Fruit fly (Drosophila melanogaster) whole organism, embryonic: ENCODE results near the gene Wsck.

Experiments used
- ATbp ChIP-seq: fragments of 200-800 bp; sonication (Bioruptor generic); optimal IDR thresholded peaks from 2 replicates; lab custom pipeline; 2017; ENCODE audit warnings: missing biosample characterization, mild to moderate bottlenecking, missing genetic modification characterization, missing genetic modification reagents
- Adf1 ChIP-seq: fragments of 200-800 bp; sonication (Bioruptor generic); IDR thresholded peaks from 2 replicates; pipeline ENCODE4 v1.3.6; 2022; ENCODE audit warnings: missing biosample characterization, missing genetic modification characterization
- CG1024 ChIP-seq: fragments of 200-800 bp; sonication (Bioruptor generic); IDR thresholded peaks from 2 replicates; pipeline ENCODE4 v1.3.6; 2022; ENCODE audit warnings: missing biosample characterization, missing genetic modification characterization
- CG10267 ChIP-seq: fragments of 200-800 bp; sonication (Bioruptor generic); optimal IDR thresholded peaks from 2 replicates; lab custom pipeline; 2018; ENCODE audit warnings: missing biosample characterization, mild to moderate bottlenecking, missing genetic modification characterization, moderate library complexity
- CG11398 ChIP-seq: fragments of 200-800 bp; sonication (Bioruptor generic); optimal IDR thresholded peaks from 2 replicates; lab custom pipeline; 2016; ENCODE audit warnings: missing biosample characterization, missing genetic modification characterization
- CG11560 ChIP-seq: fragments of 200-800 bp; sonication (Bioruptor generic); IDR thresholded peaks from 3 replicates; pipeline ENCODE4 v1.3.6; 2022; ENCODE audit warnings: missing biosample characterization, missing genetic modification characterization
- CG11695 ChIP-seq: fragments of 200-800 bp; sonication (Bioruptor generic); IDR thresholded peaks from 3 replicates; pipeline ENCODE4 v1.3.6; 2022; ENCODE audit warnings: missing biosample characterization, missing genetic modification characterization
- CG11696 ChIP-seq: fragments of 200-800 bp; sonication (Bioruptor generic); IDR thresholded peaks from 2 replicates; pipeline ENCODE4 v1.3.6; 2022; ENCODE audit warnings: missing biosample characterization, missing genetic modification characterization
- CG13424 ChIP-seq: fragments of 200-800 bp; sonication (Bioruptor generic); optimal IDR thresholded peaks from 2 replicates; lab custom pipeline; 2019; ENCODE audit warnings: missing biosample characterization, mild to moderate bottlenecking, missing genetic modification characterization, moderate library complexity
- CG14965 ChIP-seq: fragments of 200-800 bp; sonication (Bioruptor generic); optimal IDR thresholded peaks from 2 replicates; lab custom pipeline; 2016; ENCODE audit warnings: missing biosample characterization, missing genetic modification characterization, borderline replicate concordance
- CG15269 ChIP-seq: fragments of 200-800 bp; sonication (Bioruptor generic); optimal IDR thresholded peaks from 2 replicates; lab custom pipeline; 2018; ENCODE audit warnings: missing biosample characterization, mild to moderate bottlenecking, missing genetic modification characterization, moderate library complexity
- CG1529 ChIP-seq: fragments of 200-800 bp; sonication (Bioruptor generic); optimal IDR thresholded peaks from 3 replicates; lab custom pipeline; 2018; ENCODE audit warnings: missing biosample characterization, missing genetic modification characterization
- CG2116 ChIP-seq: fragments of 200-800 bp; sonication (Bioruptor generic); optimal IDR thresholded peaks from 3 replicates; lab custom pipeline; 2018; ENCODE audit warnings: missing biosample characterization, mild to moderate bottlenecking, missing genetic modification characterization
- CG4282 ChIP-seq: fragments of 200-800 bp; sonication (Bioruptor generic); optimal IDR thresholded peaks from 2 replicates; lab custom pipeline; 2016; ENCODE audit warnings: missing biosample characterization, missing genetic modification characterization
- CG4328 ChIP-seq: fragments of 200-800 bp; sonication (Bioruptor generic); optimal IDR thresholded peaks from 3 replicates; lab custom pipeline; 2017; ENCODE audit warnings: missing biosample characterization, missing genetic modification reagents, missing genetic modification characterization
- CG43689 ChIP-seq: fragments of 200-800 bp; sonication (Bioruptor generic); IDR thresholded peaks from 2 replicates; pipeline ENCODE4 v1.3.6; 2022; ENCODE audit warnings: missing biosample characterization, missing genetic modification characterization
- CG4424 ChIP-seq: fragments of 200-800 bp; sonication (Bioruptor generic); optimal IDR thresholded peaks from 3 replicates; lab custom pipeline; 2016; ENCODE audit warnings: missing biosample characterization, missing genetic modification characterization
- CG6791 ChIP-seq: fragments of 200-800 bp; sonication (Bioruptor generic); IDR thresholded peaks from 3 replicates; pipeline ENCODE4 v1.3.6; 2022; ENCODE audit warnings: missing biosample characterization, missing genetic modification characterization; ENCODE audit not compliant: partially characterized antibody
- CG8944 ChIP-seq: fragments of 200-800 bp; sonication (Bioruptor generic); optimal IDR thresholded peaks from 3 replicates; lab custom pipeline; 2016; ENCODE audit warnings: missing biosample characterization, missing genetic modification characterization
- CG9727 ChIP-seq: fragments of 200-800 bp; sonication (Bioruptor generic); optimal IDR thresholded peaks from 3 replicates; lab custom pipeline; 2017; ENCODE audit warnings: missing biosample characterization, mild to moderate bottlenecking, missing genetic modification characterization
- CG9932 ChIP-seq: fragments of 200-800 bp; sonication (Bioruptor generic); IDR thresholded peaks from 2 replicates; pipeline ENCODE4 v1.3.6; 2022; ENCODE audit warnings: missing biosample characterization, missing genetic modification characterization
- Ets97D ChIP-seq: fragments of 200-800 bp; sonication (Bioruptor generic); optimal IDR thresholded peaks from 3 replicates; lab custom pipeline; 2016; ENCODE audit warnings: missing biosample characterization, missing genetic modification characterization
- HLH4C ChIP-seq: fragments of 200-800 bp; sonication (Bioruptor generic); IDR thresholded peaks from 3 replicates; pipeline ENCODE4 v1.3.6; 2022; ENCODE audit warnings: missing biosample characterization, missing genetic modification characterization; ENCODE audit not compliant: partially characterized antibody
- HmgD ChIP-seq: fragments of 200-800 bp; sonication (Bioruptor generic); optimal IDR thresholded peaks from 3 replicates; lab custom pipeline; 2016; ENCODE audit warnings: missing biosample characterization, missing genetic modification characterization
- Lhr ChIP-seq: fragments of 200-800 bp; sonication (Bioruptor generic); optimal IDR thresholded peaks from 3 replicates; lab custom pipeline; 2017; ENCODE audit warnings: mild to moderate bottlenecking, missing biosample characterization, missing genetic modification reagents, missing genetic modification characterization
- Meics ChIP-seq: fragments of 200-800 bp; sonication (Bioruptor generic); optimal IDR thresholded peaks from 2 replicates; lab custom pipeline; 2017; ENCODE audit warnings: missing biosample characterization, mild to moderate bottlenecking, missing genetic modification characterization
- Rx ChIP-seq: fragments of 200-800 bp; sonication (Bioruptor generic); IDR thresholded peaks from 2 replicates; pipeline ENCODE4 v1.3.6; 2022; ENCODE audit warnings: missing biosample characterization, missing genetic modification characterization
- Scr ChIP-seq: fragments of 200-800 bp; sonication (Bioruptor generic); IDR thresholded peaks from 2 replicates; pipeline ENCODE4 v1.3.6; 2022; ENCODE audit warnings: missing biosample characterization, missing genetic modification characterization; ENCODE audit not compliant: partially characterized antibody
- Sox102F ChIP-seq: fragments of 200-800 bp; sonication (Bioruptor generic); optimal IDR thresholded peaks from 2 replicates; lab custom pipeline; 2018; ENCODE audit warnings: missing biosample characterization, mild to moderate bottlenecking, missing genetic modification characterization, moderate library complexity
- Xrp1 ChIP-seq: fragments of 200-800 bp; sonication (Bioruptor generic); IDR thresholded peaks from 2 replicates; pipeline ENCODE4 v1.3.6; 2022; ENCODE audit warnings: missing biosample characterization, missing genetic modification characterization
- ac ChIP-seq: fragments of 200-800 bp; sonication (Bioruptor generic); optimal IDR thresholded peaks from 3 replicates; lab custom pipeline; 2017; ENCODE audit warnings: missing biosample characterization, mild to moderate bottlenecking, missing genetic modification characterization
- cato ChIP-seq: fragments of 200-800 bp; sonication (Bioruptor generic); optimal IDR thresholded peaks from 2 replicates; lab custom pipeline; 2016; ENCODE audit warnings: missing biosample characterization, missing genetic modification characterization, borderline replicate concordance
- chm ChIP-seq: fragments of 200-800 bp; sonication (Bioruptor generic); IDR thresholded peaks from 2 replicates; pipeline ENCODE4 v1.3.6; 2022; ENCODE audit warnings: missing biosample characterization, missing genetic modification characterization
- crol ChIP-seq: fragments of 200-800 bp; sonication (Bioruptor generic); IDR thresholded peaks from 2 replicates; pipeline ENCODE4 v1.3.6; 2022; ENCODE audit warnings: missing biosample characterization, missing genetic modification characterization
- cwo ChIP-seq: fragments of 200-800 bp; sonication (Bioruptor generic); optimal IDR thresholded peaks from 3 replicates; lab custom pipeline; 2017; ENCODE audit warnings: missing biosample characterization, missing genetic modification characterization, mild to moderate bottlenecking, moderate library complexity, missing genetic modification reagents
- disco-r ChIP-seq: fragments of 200-800 bp; sonication (Bioruptor generic); optimal IDR thresholded peaks from 2 replicates; lab custom pipeline; 2016; ENCODE audit warnings: missing biosample characterization, missing genetic modification characterization
- ham ChIP-seq: fragments of 200-800 bp; sonication (Bioruptor generic); IDR thresholded peaks from 2 replicates; pipeline ENCODE4 v1.3.6; 2022; ENCODE audit warnings: missing biosample characterization, missing genetic modification characterization
- ken ChIP-seq: fragments of 200-800 bp; sonication (Bioruptor generic); IDR thresholded peaks from 3 replicates; pipeline ENCODE4 v1.3.6; 2022; ENCODE audit warnings: missing biosample characterization, missing genetic modification characterization
- mirr ChIP-seq: fragments of 200-800 bp; sonication (Bioruptor generic); optimal IDR thresholded peaks from 3 replicates; lab custom pipeline; 2018; ENCODE audit warnings: missing biosample characterization, mild to moderate bottlenecking, missing genetic modification characterization
- mld ChIP-seq: fragments of 200-800 bp; sonication (Bioruptor generic); IDR thresholded peaks from 3 replicates; pipeline ENCODE4 v1.3.6; 2022; ENCODE audit warnings: missing biosample characterization, missing genetic modification characterization; ENCODE audit not compliant: partially characterized antibody
- odd ChIP-seq: fragments of 200-800 bp; sonication (Bioruptor generic); optimal IDR thresholded peaks from 2 replicates; lab custom pipeline; 2017; ENCODE audit warnings: missing biosample characterization, mild to moderate bottlenecking, missing genetic modification characterization
- pum ChIP-seq: fragments of 200-800 bp; sonication (Bioruptor generic); optimal IDR thresholded peaks from 2 replicates; lab custom pipeline; 2016; ENCODE audit warnings: missing biosample characterization, missing genetic modification characterization
- rib ChIP-seq: fragments of 200-800 bp; sonication (Bioruptor generic); IDR thresholded peaks from 2 replicates; pipeline ENCODE4 v1.3.6; 2022; ENCODE audit warnings: missing biosample characterization, missing genetic modification characterization
- slbo ChIP-seq: fragments of 200-800 bp; sonication (Bioruptor generic); IDR thresholded peaks from 2 replicates; pipeline ENCODE4 v1.3.6; 2022; ENCODE audit warnings: missing biosample characterization, missing genetic modification characterization
- ssp ChIP-seq: fragments of 200-800 bp; sonication (Bioruptor generic); IDR thresholded peaks from 2 replicates; pipeline ENCODE4 v1.3.6; 2022; ENCODE audit warnings: missing biosample characterization, missing genetic modification characterization
- tll ChIP-seq, 2 experiments: fragments of 200-800 bp in 1 of 2; fragments of >200 bp in 1 of 2; sonication (Bioruptor generic) in 1 of 2; optimal IDR thresholded peaks; 2 replicates each; lab custom pipeline; 2017 to 2019; ENCODE audit warnings: missing biosample characterization in 2 of 2, missing genetic modification characterization in 2 of 2, mild to moderate bottlenecking in 1 of 2, moderate library complexity in 1 of 2
- twi ChIP-seq: fragments of 200-800 bp; optimal IDR thresholded peaks from 2 replicates; lab custom pipeline; 2019; ENCODE audit warnings: missing biosample characterization, mild to moderate bottlenecking, missing genetic modification characterization, moderate library complexity
- zfh1 ChIP-seq: fragments of 200-800 bp; sonication (Bioruptor generic); IDR thresholded peaks from 3 replicates; pipeline ENCODE4 v1.3.6; 2022; ENCODE audit warnings: missing biosample characterization, missing genetic modification characterization
- zfh2 ChIP-seq: fragments of 200-800 bp; sonication (Bioruptor generic); optimal IDR thresholded peaks from 2 replicates; lab custom pipeline; 2016; ENCODE audit warnings: missing biosample characterization, missing genetic modification characterization

Gene Wsck

dm6 chr3R:24580067-24580962 is 49.6 kb downstream of the Wsck start (continued):
- TF ChIP-seq slbo (GFP tag; lab: Robert Waterston, UW) (no peak), zfh2 (GFP tag; lab: Kevin White, UChicago) (no peak), pum (GFP tag; lab: Kevin White, UChicago) (no peak), twi (tag; lab: Kevin White, UChicago) (no peak), Rx (GFP tag; lab: Robert Waterston, UW) (no peak), odd (GFP tag; lab: Kevin White, UChicago) (no peak), ken (GFP tag; lab: Robert Waterston, UW) (no peak), CG11560 (tag; lab: Robert Waterston, UW) (no peak), CG9932 (no peak), ssp (GFP tag; lab: Robert Waterston, UW) (no peak), cwo (no peak), Adf1 (GFP tag; lab: Robert Waterston, UW) (no peak), HLH4C (GFP tag; lab: Robert Waterston, UW) (no peak), CG10267 (tag; lab: Kevin White, UChicago) (peak; percentile 11), ac (GFP tag; lab: Kevin White, UChicago) (no peak), CG4282 (GFP tag; lab: Kevin White, UChicago) (no peak), CG11696 (no peak), CG4424 (GFP tag; lab: Kevin White, UChicago) (peak; percentile 49), tll (GFP tag; optimal IDR thresholded peaks at IDR 0.05; lab: Kevin White, UChicago) (no peak), Sox102F (GFP tag; lab: Kevin White, UChicago) (peak; percentile 45), CG8944 (GFP tag; lab: Kevin White, UChicago) (no peak), CG11695 (GFP tag; lab: Robert Waterston, UW) (no peak), CG4328 (GFP tag; lab: Kevin White, UChicago) (no peak), CG1529 (GFP tag; lab: Kevin White, UChicago) (peak; percentile 12), CG14965 (GFP tag; lab: Kevin White, UChicago) (no peak), CG1024 (no peak), CG2116 (GFP tag; lab: Kevin White, UChicago) (peak; percentile 20), Lhr (no peak), cato (GFP tag; lab: Kevin White, UChicago) (no peak), Xrp1 (GFP tag; lab: Robert Waterston, UW) (peak; percentile 44), mirr (no peak), crol (GFP tag; lab: Robert Waterston, UW) (no peak), Meics (GFP tag; lab: Kevin White, UChicago) (peak; percentile 23), CG6791 (GFP tag; lab: Robert Waterston, UW) (no peak; the same call in 2 of the 3 replicates), CG9727 (GFP tag; lab: Kevin White, UChicago) (peak; percentile 76), CG11398 (no peak), zfh1 (GFP tag; lab: Robert Waterston, UW) (no peak), rib (GFP tag; lab: Robert Waterston, UW) (no peak), disco-r (GFP tag; lab: Kevin White, UChicago) (no peak), Ets97D (GFP tag; lab: Kevin White, UChicago) (no peak), Scr (no peak), CG43689 (GFP tag; lab: Robert Waterston, UW) (no peak), CG15269 (tag; lab: Kevin White, UChicago) (peak; percentile 20), ATbp (GFP tag; lab: Kevin White, UChicago) (no peak), HmgD (GFP tag; lab: Kevin White, UChicago) (no peak), mld (GFP tag; lab: Robert Waterston, UW) (peak; percentile 75; the same call in 2 of the 3 replicates), CG13424 (tag; lab: Kevin White, UChicago) (peak; percentile 35), chm (no peak), ham (no peak)
